Fruit fly (Drosophila melanogaster) whole organism, prepupa: ENCODE data around the gene CG31710.
A peak's percentile ranks its signal among the peaks of the same experiment; 100 is the strongest.

Source experiments
- CG16779 ChIP-seq: fragments of 200-800 bp; sonication (Bioruptor generic); optimal IDR thresholded peaks from 3 replicates; lab custom pipeline; 2017; ENCODE audit warnings: missing biosample characterization, mild to moderate bottlenecking, missing genetic modification characterization
- CG32006 ChIP-seq: fragments of 200-800 bp; sonication (Bioruptor generic); optimal IDR thresholded peaks from 3 replicates; lab custom pipeline; 2017; ENCODE audit warnings: missing biosample characterization, mild to moderate bottlenecking, missing genetic modification characterization
- CG6854 ChIP-seq: fragments of 200-800 bp; sonication (Bioruptor generic); optimal IDR thresholded peaks from 2 replicates; lab custom pipeline; 2017; ENCODE audit warnings: missing biosample characterization, mild to moderate bottlenecking, missing genetic modification characterization
- CG8119 ChIP-seq: fragments of 200-800 bp; sonication (Bioruptor generic); IDR thresholded peaks from 3 replicates; pipeline ENCODE4 v1.3.6; 2022; ENCODE audit warnings: missing biosample characterization, missing genetic modification characterization
- CG9139 ChIP-seq: fragments of 200-800 bp; sonication (Bioruptor generic); optimal IDR thresholded peaks from 3 replicates; lab custom pipeline; 2017; ENCODE audit warnings: missing biosample characterization, mild to moderate bottlenecking, missing genetic modification characterization
- Ets96B ChIP-seq: fragments of 200-800 bp; optimal IDR thresholded peaks from 2 replicates; lab custom pipeline; 2019; ENCODE audit warnings: missing biosample characterization, mild to moderate bottlenecking, missing genetic modification characterization, moderate library complexity
- Gug ChIP-seq: fragments of 200-800 bp; sonication (Bioruptor generic); IDR thresholded peaks from 2 replicates; pipeline ENCODE4 v1.3.6; 2022; ENCODE audit warnings: missing biosample characterization, missing genetic modification characterization
- OdsH ChIP-seq: fragments of 200-800 bp; sonication (Bioruptor generic); optimal IDR thresholded peaks from 3 replicates; lab custom pipeline; 2016; ENCODE audit warnings: missing biosample characterization, missing genetic modification characterization
- Sox102F ChIP-seq: fragments of 200-800 bp; sonication (Bioruptor generic); optimal IDR thresholded peaks from 2 replicates; lab custom pipeline; 2016; ENCODE audit warnings: missing biosample characterization, mild to moderate bottlenecking, missing genetic modification characterization
- Sox15 ChIP-seq: fragments of 200-800 bp; sonication (Bioruptor generic); optimal IDR thresholded peaks from 3 replicates; lab custom pipeline; 2016; ENCODE audit warnings: missing biosample characterization, missing genetic modification characterization
- eg ChIP-seq: fragments of 200-800 bp; sonication (Bioruptor generic); IDR thresholded peaks from 3 replicates; pipeline ENCODE4 v1.3.6; 2022; ENCODE audit warnings: missing biosample characterization, missing genetic modification characterization
- fkh ChIP-seq: fragments of 200-800 bp; sonication (Bioruptor generic); optimal IDR thresholded peaks from 3 replicates; lab custom pipeline; 2017; ENCODE audit warnings: missing biosample characterization, mild to moderate bottlenecking, missing genetic modification characterization, moderate library complexity
- svp ChIP-seq: fragments of 200-800 bp; sonication (Bioruptor generic); peaks from one replicate; lab custom pipeline; 2016; ENCODE audit warnings: missing biosample characterization, missing genetic modification characterization

- TF ChIP-seq svp (GFP tag; lab: Kevin White, UChicago) (no peak), eg (GFP tag; lab: Robert Waterston, UW) (peak; percentile 95), CG8119 (GFP tag; lab: Robert Waterston, UW) (peak; percentile 80; the same call in 2 of the 3 replicates), Gug (GFP tag; lab: Robert Waterston, UW) (peak; percentile 88), CG32006 (GFP tag; lab: Kevin White, UChicago) (peak; percentile 58), fkh (no peak), CG16779 (no peak), OdsH (peak; percentile 44), CG6854 (GFP tag; lab: Kevin White, UChicago) (no peak), Sox102F (GFP tag; lab: Kevin White, UChicago) (no peak), CG9139 (GFP tag; lab: Kevin White, UChicago) (no peak), Sox15 (no peak), Ets96B (no peak)
Observed at dm6 chr2L:9669354-9669753, 36.4 kb downstream of the CG31710 start.
